Worm (Caenorhabditis elegans): ENCODE results near the gene crh-2.
"Not testable (repeated sequence)": the region's sequence is repeated elsewhere in the genome, so short reads cannot be mapped to it uniquely, and the experiment has no call there.

crh-2 gene

ce11 chrII:5166738-5167137 is 20.6 kb downstream of the crh-2 start, which contains the start of gene srb-3:
srb-3 (minus strand) TSS chrII:5166838.
- TF ChIP-seq nhr-12 (tag; optimal IDR thresholded peaks at IDR 0.05) = no peak
- TF ChIP-seq ces-1 (GFP tag; optimal IDR thresholded peaks at IDR 0.05) = no peak
- TF ChIP-seq nhr-47 (tag; optimal IDR thresholded peaks at IDR 0.05) = no peak
- TF ChIP-seq fos-1 (tag; optimal IDR thresholded peaks at IDR 0.05) = no peak
- TF ChIP-seq ceh-63 (GFP tag; optimal IDR thresholded peaks at IDR 0.05) = no peak
- TF ChIP-seq lin-14 (GFP tag; optimal IDR thresholded peaks at IDR 0.05) = no peak

ce11 chrII:5163283-5163682 is 24.1 kb downstream of the crh-2 start, which contains the start of gene srb-5:
srb-5 (minus strand) TSS chrII:5163383.
- no peak for TF ChIP-seq mef-2 (tag; optimal IDR thresholded peaks at IDR 0.05)
- no peak for TF ChIP-seq jun-1 (tag; optimal IDR thresholded peaks at IDR 0.05)

DNA sequence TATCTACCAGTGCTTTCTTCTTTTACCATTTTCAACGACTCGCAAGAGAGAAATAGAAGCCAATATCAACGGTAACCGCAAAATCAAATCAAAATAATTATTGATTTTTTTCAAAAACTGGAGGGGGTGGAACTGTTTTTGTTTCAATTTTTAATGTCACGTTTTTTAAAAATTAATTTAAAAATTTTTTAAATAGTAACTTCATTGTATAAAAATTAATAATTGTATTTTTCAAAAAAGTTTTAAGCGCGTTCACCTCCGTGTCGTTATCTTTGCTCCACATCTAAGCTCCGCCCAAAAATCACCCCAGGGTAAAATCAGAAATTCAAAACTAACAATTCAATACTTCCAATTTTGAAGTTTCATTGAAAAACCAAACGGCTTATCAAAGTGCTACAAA is 26.3 kb downstream of the crh-2 start, which contains the start of gene C27D6.11:
C27D6.11 (minus strand) TSS at position 101 of the 400 bp plus-strand sequence.
- TF ChIP-seq rnt-1 (tag; optimal IDR thresholded peaks at IDR 0.05) (no peak), nhr-84 (tag; optimal IDR thresholded peaks at IDR 0.05) (no peak), C04F5.9 (tag; optimal IDR thresholded peaks at IDR 0.05) (no peak), ztf-4 (tag; optimal IDR thresholded peaks at IDR 0.05) (no peak), fkh-4 (tag; optimal IDR thresholded peaks at IDR 0.05; ENCODE audit: borderline replicate concordance) (no peak), hlh-17 (GFP tag; optimal IDR thresholded peaks at IDR 0.05; ENCODE audit: borderline replicate concordance) (no peak), nhr-237 (tag; optimal IDR thresholded peaks at IDR 0.05) (no peak), jun-1 (tag; optimal IDR thresholded peaks at IDR 0.05) (no peak), pax-3 (tag; optimal IDR thresholded peaks at IDR 0.05) (no peak), swsn-7 (tag; optimal IDR thresholded peaks at IDR 0.05) (no peak), efl-1 (optimal IDR thresholded peaks at IDR 0.05) (no peak), efl-1 (GFP tag; optimal IDR thresholded peaks at IDR 0.05 in 1 of 2) (no peak), C16A3.4 (tag; optimal IDR thresholded peaks at IDR 0.05) (no peak)

ce11 chrII:5158774-5159173 is 28.6 kb downstream of the crh-2 start, which contains the start of gene F58A6.9:
F58A6.9 (minus strand) TSS chrII:5158874.
- TF ChIP-seq dsc-1 (tag; optimal IDR thresholded peaks at IDR 0.05); tbx-2 (tag; optimal IDR thresholded peaks at IDR 0.05); ceh-63 (GFP tag; optimal IDR thresholded peaks at IDR 0.05): not testable (repeated sequence)

ce11 chrII:5157525-5157924 is 29.8 kb downstream of the crh-2 start, which contains the start of gene srb-13:
srb-13 (minus strand) TSS chrII:5157625.
- TF ChIP-seq nhr-19 (GFP tag; conservative IDR thresholded peaks at IDR 0.05) (no peak), tbx-2 (tag; optimal IDR thresholded peaks at IDR 0.05) (no peak), efl-3 (GFP tag; optimal IDR thresholded peaks at IDR 0.05) (no peak), lin-35 (GFP tag; optimal IDR thresholded peaks at IDR 0.05) (no peak), jun-1 (tag; optimal IDR thresholded peaks at IDR 0.05) (no peak), nhr-71 (tag; optimal IDR thresholded peaks at IDR 0.05) (no peak), pqm-1 (tag; optimal IDR thresholded peaks at IDR 0.05) (no peak), ztf-4 (tag; optimal IDR thresholded peaks at IDR 0.05) (no peak), ces-1 (GFP tag; optimal IDR thresholded peaks at IDR 0.05) (no peak), nhr-11 (tag; optimal IDR thresholded peaks at IDR 0.05) (no peak)

ce11 chrII:5156983-5157382 is 30.4 kb downstream of the crh-2 start, which contains the start of gene msp-45:
msp-45 (minus strand) TSS chrII:5157083.
- TF ChIP-seq snpc-4 (tag; optimal IDR thresholded peaks at IDR 0.05) (no peak), ceh-88 (GFP tag; IDR thresholded peaks at IDR 0.05) (no peak), blmp-1 (tag; optimal IDR thresholded peaks at IDR 0.05) (no peak), lin-15B (tag; optimal IDR thresholded peaks at IDR 0.05) (no peak), unc-130 (tag; optimal IDR thresholded peaks at IDR 0.05) (no peak), Y116A8C.19 (tag; optimal IDR thresholded peaks at IDR 0.05; ENCODE audit: borderline replicate concordance) (no peak), nhr-19 (GFP tag; conservative IDR thresholded peaks at IDR 0.05) (no peak), nhr-71 (tag; optimal IDR thresholded peaks at IDR 0.05) (no peak), hpl-2 (GFP tag; optimal IDR thresholded peaks at IDR 0.05) (no peak), nhr-11 (tag; optimal IDR thresholded peaks at IDR 0.05) (no peak), nhr-84 (tag; optimal IDR thresholded peaks at IDR 0.05) (no peak), xbp-1 (tag; optimal IDR thresholded peaks at IDR 0.05) (no peak), pag-3 (tag; optimal IDR thresholded peaks at IDR 0.05; ENCODE audit: borderline replicate concordance, insufficient read depth) (no peak)

Measured in whole organism, L1 larva.